Worm (Caenorhabditis elegans): Measurements from ENCODE around the gene gcy-12.

Gene gcy-12

DNA sequence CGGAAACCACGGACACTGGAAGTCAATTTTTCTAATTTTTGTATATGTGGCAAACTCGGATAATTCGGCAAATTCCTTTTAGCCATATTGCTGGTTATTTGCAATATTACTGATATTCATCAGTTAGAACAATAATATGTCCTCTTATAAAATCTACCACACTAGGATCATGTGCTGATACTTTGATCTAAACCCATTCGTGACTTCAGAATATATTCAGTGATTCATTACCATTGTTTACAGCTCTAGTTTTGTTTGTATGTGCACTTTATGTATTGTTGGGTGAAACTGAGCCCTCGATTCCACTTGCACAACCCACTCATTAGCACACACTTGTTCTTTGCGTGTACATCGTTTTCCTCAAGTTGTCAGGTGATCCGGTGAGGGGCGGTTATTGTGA lies 5.6 kb upstream of the gcy-12 start:
- TF ChIP-seq blmp-1 (tag; optimal IDR thresholded peaks at IDR 0.05; ENCODE audit: insufficient read depth) (no peak), nhr-23 (tag; optimal IDR thresholded peaks at IDR 0.05) (no peak), nhr-129 (tag; optimal IDR thresholded peaks at IDR 0.05) (no peak), R02D3.7 (tag; optimal IDR thresholded peaks at IDR 0.05) (no peak), C34F6.9 (tag; optimal IDR thresholded peaks at IDR 0.05) (no peak), lsy-2 (tag; optimal IDR thresholded peaks at IDR 0.05) (no peak), nhr-237 (tag; optimal IDR thresholded peaks at IDR 0.05) (no peak), peb-1 (tag; optimal IDR thresholded peaks at IDR 0.05) (no peak), lin-39 (tag; optimal IDR thresholded peaks at IDR 0.05) (no peak), unc-55 (GFP tag; optimal IDR thresholded peaks at IDR 0.05) (no peak), ceh-16 (tag; optimal IDR thresholded peaks at IDR 0.05) (no peak), gmeb-1 (tag; optimal IDR thresholded peaks at IDR 0.05) (no peak), aly-2 (tag; optimal IDR thresholded peaks at IDR 0.05) (no peak), nhr-6 (tag; optimal IDR thresholded peaks at IDR 0.05) (no peak), ztf-11 (tag; optimal IDR thresholded peaks at IDR 0.05) (no peak), mdl-1 (tag; optimal IDR thresholded peaks at IDR 0.05) (no peak), unc-39 (tag; optimal IDR thresholded peaks at IDR 0.05) (no peak), nhr-77 (tag; optimal IDR thresholded peaks at IDR 0.05) (no peak)

ce11 chrII:5307203-5307602 lies 4.6 kb upstream of the gcy-12 start:
- no peak for TF ChIP-seq nhr-11 (tag; optimal IDR thresholded peaks at IDR 0.05)
- TF ChIP-seq nhr-6 (tag; optimal IDR thresholded peaks at IDR 0.05), result no peak
- peak; percentile 16 for TF ChIP-seq F13H6.1 (tag; optimal IDR thresholded peaks at IDR 0.05)
- no peak for TF ChIP-seq lin-13 (GFP tag; optimal IDR thresholded peaks at IDR 0.05)
- no peak for TF ChIP-seq nhr-237 (tag; optimal IDR thresholded peaks at IDR 0.05)
- TF ChIP-seq nhr-23 (tag; optimal IDR thresholded peaks at IDR 0.05), result no peak
- no peak for TF ChIP-seq nhr-12 (tag; optimal IDR thresholded peaks at IDR 0.05)
- TF ChIP-seq unc-39 (tag; optimal IDR thresholded peaks at IDR 0.05), result no peak
- TF ChIP-seq elt-1 (tag; optimal IDR thresholded peaks at IDR 0.05), result no peak
- peak; percentile 56 for TF ChIP-seq fos-1 (tag; optimal IDR thresholded peaks at IDR 0.05)
- TF ChIP-seq ama-1 (optimal IDR thresholded peaks at IDR 0.05), result no peak
- TF ChIP-seq ztf-11 (tag; optimal IDR thresholded peaks at IDR 0.05), result no peak
- no peak for TF ChIP-seq dmd-4 (tag; optimal IDR thresholded peaks at IDR 0.05)
- no peak for TF ChIP-seq sma-3 (GFP tag; optimal IDR thresholded peaks at IDR 0.05)
- TF ChIP-seq mdl-1 (tag; optimal IDR thresholded peaks at IDR 0.05), result no peak
- TF ChIP-seq zag-1 (tag; optimal IDR thresholded peaks at IDR 0.05), result no peak
- no peak for TF ChIP-seq elt-3 (tag; optimal IDR thresholded peaks at IDR 0.05)
- no peak for TF ChIP-seq mbf-1 (tag; optimal IDR thresholded peaks at IDR 0.05)
- TF ChIP-seq sma-9 (GFP tag; optimal IDR thresholded peaks at IDR 0.05), result peak; percentile 83
- TF ChIP-seq sma-9 (tag; optimal IDR thresholded peaks at IDR 0.05), result no peak
- TF ChIP-seq ztf-1 (GFP tag; conservative IDR thresholded peaks at IDR 0.05), result no peak

ce11 chrII:5308961-5309360 lies 2.9 kb upstream of the gcy-12 start:
- TF ChIP-seq nhr-6 (tag; optimal IDR thresholded peaks at IDR 0.05), result no peak
- no peak for TF ChIP-seq alr-1 (tag; optimal IDR thresholded peaks at IDR 0.05)
- no peak for TF ChIP-seq nhr-237 (tag; optimal IDR thresholded peaks at IDR 0.05)
- TF ChIP-seq lin-11 (tag; optimal IDR thresholded peaks at IDR 0.05), result no peak
- TF ChIP-seq unc-55 (GFP tag; optimal IDR thresholded peaks at IDR 0.05), result peak; percentile 79
- peak; percentile 33 for TF ChIP-seq C34F6.9 (tag; optimal IDR thresholded peaks at IDR 0.05)

DNA sequence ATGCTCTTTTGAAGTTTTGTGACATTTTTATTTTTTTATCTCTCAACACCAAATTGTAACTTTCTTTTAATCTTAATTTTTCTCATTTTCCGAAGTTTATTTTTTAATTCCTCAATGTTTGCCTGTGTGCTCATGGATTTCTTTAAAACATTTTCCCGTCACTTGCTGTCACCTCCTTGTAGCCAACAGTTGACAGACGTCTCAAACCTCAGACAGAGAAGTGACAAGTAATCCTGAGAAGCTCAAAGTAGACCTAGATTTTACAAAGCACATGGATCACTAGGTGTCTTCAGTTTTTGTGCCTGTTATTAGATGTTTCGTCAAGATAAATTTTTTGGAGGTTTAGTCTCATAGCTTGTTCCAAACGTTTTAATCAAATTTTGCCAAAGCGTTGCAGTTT lies 2.1 kb upstream of the gcy-12 start:
- TF ChIP-seq unc-39 (tag; optimal IDR thresholded peaks at IDR 0.05), result no peak
- no peak for TF ChIP-seq lin-13 (GFP tag; optimal IDR thresholded peaks at IDR 0.05)
- TF ChIP-seq alr-1 (tag; optimal IDR thresholded peaks at IDR 0.05), result no peak
- TF ChIP-seq nhr-77 (tag; optimal IDR thresholded peaks at IDR 0.05), result no peak
- no peak for TF ChIP-seq unc-62 (GFP tag; optimal IDR thresholded peaks at IDR 0.05)
- TF ChIP-seq sma-3 (GFP tag; optimal IDR thresholded peaks at IDR 0.05), result no peak
- TF ChIP-seq ZK546.5 (tag; optimal IDR thresholded peaks at IDR 0.05), result no peak
- TF ChIP-seq mbf-1 (tag; optimal IDR thresholded peaks at IDR 0.05), result no peak
- TF ChIP-seq egl-27 (tag; optimal IDR thresholded peaks at IDR 0.05), result no peak
- TF ChIP-seq elt-3 (tag; optimal IDR thresholded peaks at IDR 0.05), result no peak
- TF ChIP-seq nhr-25 (tag; optimal IDR thresholded peaks at IDR 0.05), result no peak
- TF ChIP-seq gmeb-1 (tag; optimal IDR thresholded peaks at IDR 0.05), result no peak
- TF ChIP-seq mdl-1 (tag; optimal IDR thresholded peaks at IDR 0.05), result no peak
- TF ChIP-seq nhr-23 (tag; optimal IDR thresholded peaks at IDR 0.05), result no peak
- no peak for TF ChIP-seq C34F6.9 (tag; optimal IDR thresholded peaks at IDR 0.05)
- TF ChIP-seq ztf-4 (tag; optimal IDR thresholded peaks at IDR 0.05), result no peak
- TF ChIP-seq ceh-16 (tag; optimal IDR thresholded peaks at IDR 0.05), result no peak
